Worm (Caenorhabditis elegans) whole organism, L2 larva: ENCODE data around the gene F12F6.1.

Experiments
- C34F6.9 ChIP-seq: fragments of 150-350 bp; optimal IDR thresholded peaks from 2 replicates; lab custom pipeline; 2014; ENCODE audit warnings: missing biosample characterization, missing genetic modification characterization
- F13H6.1 ChIP-seq: sonication (generic microtip); optimal IDR thresholded peaks from 2 replicates; lab custom pipeline; 2016; ENCODE audit warnings: missing genetic modification characterization, missing compliant biosample characterization
- Y55F3AM.14 ChIP-seq: fragments of 200-800 bp; sonication (Bioruptor generic); optimal IDR thresholded peaks from 2 replicates; lab custom pipeline; 2018; ENCODE audit warnings: mild to moderate bottlenecking, missing genetic modification characterization, missing compliant biosample characterization
- alr-1 ChIP-seq: fragments of 150-350 bp; optimal IDR thresholded peaks from 2 replicates; lab custom pipeline; 2014; ENCODE audit warnings: missing biosample characterization, missing genetic modification characterization
- aly-2 ChIP-seq: fragments of 150-350 bp; optimal IDR thresholded peaks from 2 replicates; lab custom pipeline; 2014; ENCODE audit warnings: missing biosample characterization, missing genetic modification characterization
- blmp-1 ChIP-seq: sonication (generic microtip); optimal IDR thresholded peaks from 2 replicates; lab custom pipeline; 2017; ENCODE audit warnings: missing genetic modification characterization, mild to moderate bottlenecking, missing compliant biosample characterization, antibody characterized with exemption, moderate library complexity; ENCODE audit not compliant: insufficient read depth
- ceh-16 ChIP-seq: fragments of 150-350 bp; optimal IDR thresholded peaks from 2 replicates; lab custom pipeline; 2014; ENCODE audit warnings: missing biosample characterization, missing genetic modification characterization
- crh-2 ChIP-seq: sonication (generic microtip); optimal IDR thresholded peaks from 2 replicates; lab custom pipeline; 2017; ENCODE audit warnings: missing biosample characterization, missing genetic modification characterization
- egl-27 ChIP-seq: sonication (generic microtip); optimal IDR thresholded peaks from 3 replicates; lab custom pipeline; 2017; ENCODE audit warnings: missing biosample characterization, missing genetic modification reagents, missing genetic modification characterization
- elt-1 ChIP-seq: fragments of 150-350 bp; optimal IDR thresholded peaks from 2 replicates; lab custom pipeline; 2014; ENCODE audit warnings: missing biosample characterization, missing genetic modification characterization
- elt-3 ChIP-seq: sonication (generic microtip); optimal IDR thresholded peaks from 2 replicates; lab custom pipeline; 2017; ENCODE audit warnings: missing biosample characterization, missing genetic modification characterization
- fos-1 ChIP-seq: fragments of 150-350 bp; optimal IDR thresholded peaks from 2 replicates; lab custom pipeline; 2014; ENCODE audit warnings: missing biosample characterization, missing genetic modification characterization
- gmeb-1 ChIP-seq: fragments of 150-350 bp; optimal IDR thresholded peaks from 2 replicates; lab custom pipeline; 2014; ENCODE audit warnings: missing biosample characterization, missing genetic modification characterization
- lin-11 ChIP-seq: fragments of 150-350 bp; sonication (generic microtip); optimal IDR thresholded peaks from 2 replicates; lab custom pipeline; 2014; ENCODE audit warnings: missing biosample characterization, missing genetic modification characterization, inconsistent platforms, mixed read lengths
- lin-13 ChIP-seq: fragments of 150-350 bp; optimal IDR thresholded peaks from 2 replicates; lab custom pipeline; 2014; ENCODE audit warnings: missing biosample characterization, missing genetic modification reagents, missing genetic modification characterization
- lin-39 ChIP-seq: fragments of 150-350 bp; optimal IDR thresholded peaks from 2 replicates; lab custom pipeline; 2014; ENCODE audit warnings: missing biosample characterization, missing genetic modification reagents, missing genetic modification characterization
- lsy-2 ChIP-seq, 2 experiments: fragments of 150-350 bp in 1 of 2; sonication (generic microtip) in 1 of 2; optimal IDR thresholded peaks; 2 replicates each; lab custom pipeline; 2014 to 2017; ENCODE audit warnings: missing biosample characterization in 2 of 2, missing genetic modification characterization in 2 of 2
- mab-5 ChIP-seq: fragments of 150-350 bp; optimal IDR thresholded peaks from 2 replicates; lab custom pipeline; 2014; ENCODE audit warnings: missing biosample characterization, missing genetic modification characterization
- mbf-1 ChIP-seq: sonication (generic microtip); optimal IDR thresholded peaks from 2 replicates; lab custom pipeline; 2017; ENCODE audit warnings: missing biosample characterization, missing genetic modification characterization
- mdl-1 ChIP-seq, 2 experiments: fragments of 150-350 bp in 1 of 2; sonication (generic microtip) in 1 of 2; optimal IDR thresholded peaks; 2 replicates each; lab custom pipeline; 2017; ENCODE audit warnings: missing biosample characterization in 2 of 2, missing genetic modification characterization in 2 of 2
- nhr-10 ChIP-seq: sonication (generic microtip); optimal IDR thresholded peaks from 2 replicates; lab custom pipeline; 2017; ENCODE audit warnings: missing biosample characterization, missing genetic modification characterization
- nhr-11 ChIP-seq: fragments of 150-350 bp; optimal IDR thresholded peaks from 2 replicates; lab custom pipeline; 2014; ENCODE audit warnings: missing biosample characterization, missing genetic modification characterization
- nhr-12 ChIP-seq: fragments of 150-350 bp; optimal IDR thresholded peaks from 2 replicates; lab custom pipeline; 2014; ENCODE audit warnings: missing biosample characterization, missing genetic modification characterization
- nhr-129 ChIP-seq: fragments of 150-350 bp; optimal IDR thresholded peaks from 2 replicates; lab custom pipeline; 2014; ENCODE audit warnings: missing biosample characterization, missing genetic modification characterization
- nhr-25 ChIP-seq: fragments of 150-350 bp; sonication (generic microtip); optimal IDR thresholded peaks from 3 replicates; lab custom pipeline; 2014; ENCODE audit warnings: missing biosample characterization, missing genetic modification characterization
- nhr-6 ChIP-seq: fragments of 150-350 bp; optimal IDR thresholded peaks from 2 replicates; lab custom pipeline; 2014; ENCODE audit warnings: missing biosample characterization, missing genetic modification characterization
- peb-1 ChIP-seq: fragments of 150-350 bp; optimal IDR thresholded peaks from 2 replicates; lab custom pipeline; 2014; ENCODE audit warnings: missing biosample characterization, missing genetic modification characterization
- skn-1 ChIP-seq: sonication (generic microtip); optimal IDR thresholded peaks from 2 replicates; lab custom pipeline; 2017; ENCODE audit warnings: missing biosample characterization, missing genetic modification characterization
- sma-3 ChIP-seq: sonication (generic microtip); optimal IDR thresholded peaks from 2 replicates; lab custom pipeline; 2016; ENCODE audit warnings: missing genetic modification reagents, missing genetic modification characterization, missing compliant biosample characterization
- sma-9 ChIP-seq, 2 experiments: fragments of 150-350 bp in 1 of 2; sonication (generic microtip) in 1 of 2; optimal IDR thresholded peaks; 2 replicates each; lab custom pipeline; 2014 to 2016; ENCODE audit warnings: missing genetic modification characterization in 2 of 2, mild to moderate bottlenecking in 1 of 2, missing biosample characterization in 1 of 2, missing compliant biosample characterization in 1 of 2, missing genetic modification reagents in 1 of 2, moderate library complexity in 1 of 2
- snpc-4 ChIP-seq: fragments of 150-350 bp; optimal IDR thresholded peaks from 2 replicates; lab custom pipeline; 2014; ENCODE audit warnings: missing biosample characterization, missing genetic modification characterization
- unc-39 ChIP-seq: fragments of 150-350 bp; optimal IDR thresholded peaks from 2 replicates; lab custom pipeline; 2014; ENCODE audit warnings: missing biosample characterization, missing genetic modification characterization
- unc-55 ChIP-seq: fragments of 150-350 bp; sonication (generic microtip); optimal IDR thresholded peaks from 3 replicates; lab custom pipeline; 2014; ENCODE audit warnings: missing biosample characterization, missing genetic modification reagents, missing genetic modification characterization
- unc-62 ChIP-seq: fragments of 150-350 bp; optimal IDR thresholded peaks from 2 replicates; lab custom pipeline; 2014; ENCODE audit warnings: missing biosample characterization, missing genetic modification reagents, missing genetic modification characterization
- zag-1 ChIP-seq: fragments of 150-350 bp; optimal IDR thresholded peaks from 2 replicates; lab custom pipeline; 2014; ENCODE audit warnings: missing biosample characterization, missing genetic modification characterization
- ztf-1 ChIP-seq: fragments of 200-800 bp; sonication (Bioruptor generic); conservative IDR thresholded peaks from 2 replicates; pipeline ENCODE4 v1.3.6; 2022; ENCODE audit warnings: missing genetic modification characterization, missing compliant biosample characterization
- ztf-4 ChIP-seq: fragments of 150-350 bp; optimal IDR thresholded peaks from 2 replicates; lab custom pipeline; 2014; ENCODE audit warnings: missing biosample characterization, missing genetic modification characterization

Gene F12F6.1

ce11 chrIV:11625482-11625881 lies 41.7 kb downstream of the F12F6.1 start, which contains the start of gene lys-5:
TSS of gene lys-5 (minus strand) at chrIV:11625582.
- no peak for TF ChIP-seq ztf-4 (tag; lab: Kevin White, UChicago)
- TF ChIP-seq mdl-1 (tag; optimal IDR thresholded peaks at IDR 0.05; lab: Kevin White, UChicago): no peak
- no peak for TF ChIP-seq nhr-11 (tag; lab: Kevin White, UChicago)
- no peak for TF ChIP-seq snpc-4 (tag; lab: Kevin White, UChicago)
- no peak for TF ChIP-seq aly-2
- no peak for TF ChIP-seq unc-39 (tag; lab: Kevin White, UChicago)
- no peak for TF ChIP-seq Y55F3AM.14 (GFP tag; lab: Kevin White, UChicago)

- TF ChIP-seq peb-1 (tag; lab: Kevin White, UChicago): no peak
- no peak for TF ChIP-seq nhr-25 (tag; lab: Kevin White, UChicago)
- TF ChIP-seq Y55F3AM.14 (GFP tag; lab: Kevin White, UChicago): no peak
- TF ChIP-seq nhr-6 (tag; lab: Kevin White, UChicago): no peak
- TF ChIP-seq lin-11 (tag; lab: Kevin White, UChicago): no peak
- TF ChIP-seq nhr-129 (tag; lab: Kevin White, UChicago): no peak
- no peak for TF ChIP-seq snpc-4 (tag; lab: Kevin White, UChicago)
- no peak for TF ChIP-seq unc-39 (tag; lab: Kevin White, UChicago)
- no peak for TF ChIP-seq elt-3 (tag; lab: Kevin White, UChicago)
- no peak for TF ChIP-seq egl-27 (tag; lab: Kevin White, UChicago)
- no peak for TF ChIP-seq lsy-2 (tag; optimal IDR thresholded peaks at IDR 0.05; lab: Kevin White, UChicago)
- no peak for TF ChIP-seq ceh-16 (tag; lab: Kevin White, UChicago)
- TF ChIP-seq nhr-11 (tag; lab: Kevin White, UChicago): no peak
Measured at ce11 chrIV:11627847-11628246, 44.1 kb downstream of the F12F6.1 start, which contains the start of gene lys-6. TSS of gene lys-6 (minus strand) at chrIV:11627947.

- TF ChIP-seq ztf-1 (GFP tag; lab: Robert Waterston, UW) (no peak), ztf-4 (tag; lab: Kevin White, UChicago) (no peak), nhr-10 (no peak), nhr-12 (tag; lab: Kevin White, UChicago) (no peak), nhr-129 (tag; lab: Kevin White, UChicago) (no peak), blmp-1 (tag; lab: Kevin White, UChicago) (no peak), lin-39 (tag; lab: Kevin White, UChicago) (no peak), crh-2 (tag; lab: Kevin White, UChicago) (no peak), alr-1 (tag; lab: Kevin White, UChicago) (no peak), elt-1 (tag; lab: Kevin White, UChicago) (no peak), unc-39 (tag; lab: Kevin White, UChicago) (no peak), lin-13 (no peak), Y55F3AM.14 (GFP tag; lab: Kevin White, UChicago) (no peak), aly-2 (no peak)
Measured at ce11 chrIV:11631750-11632149, 48.0 kb downstream of the F12F6.1 start, which contains the start of gene F58B3.4. TSS of gene F58B3.4 (minus strand) at chrIV:11631850.

- TF ChIP-seq nhr-25 (tag; lab: Kevin White, UChicago): peak; percentile 49
- peak; percentile 61 for TF ChIP-seq sma-9 (GFP tag; optimal IDR thresholded peaks at IDR 0.05; lab: Kevin White, UChicago)
- no peak for TF ChIP-seq sma-9 (tag; optimal IDR thresholded peaks at IDR 0.05; lab: Kevin White, UChicago)
- TF ChIP-seq zag-1 (tag; lab: Kevin White, UChicago): peak; percentile 10
- TF ChIP-seq lin-39 (tag; lab: Kevin White, UChicago): no peak
- TF ChIP-seq lsy-2 (tag; optimal IDR thresholded peaks at IDR 0.05; lab: Kevin White, UChicago): peak; percentile 51 to 86
- peak; percentile 84 for TF ChIP-seq sma-3 (GFP tag; lab: Kevin White, UChicago)
- TF ChIP-seq unc-62 (GFP tag; lab: Kevin White, UChicago): no peak
- TF ChIP-seq snpc-4 (tag; lab: Kevin White, UChicago): no peak
- peak; percentile 48 for TF ChIP-seq gmeb-1 (tag; lab: Kevin White, UChicago)
- TF ChIP-seq mab-5: no peak
- peak; percentile 56 for TF ChIP-seq F13H6.1 (tag; lab: Kevin White, UChicago)
- no peak for TF ChIP-seq peb-1 (tag; lab: Kevin White, UChicago)
- peak; percentile 53 for TF ChIP-seq lin-13
- TF ChIP-seq C34F6.9 (tag; lab: Kevin White, UChicago): peak; percentile 93
- TF ChIP-seq skn-1 (tag; lab: Kevin White, UChicago): peak; percentile 50
- no peak for TF ChIP-seq Y55F3AM.14 (GFP tag; lab: Kevin White, UChicago)
- peak; percentile 17 for TF ChIP-seq fos-1 (tag; lab: Kevin White, UChicago)
- TF ChIP-seq blmp-1 (tag; lab: Kevin White, UChicago): no peak
- TF ChIP-seq crh-2 (tag; lab: Kevin White, UChicago): peak; percentile 71
- peak; percentile 80 for TF ChIP-seq nhr-129 (tag; lab: Kevin White, UChicago)
- no peak for TF ChIP-seq mbf-1 (tag; lab: Kevin White, UChicago)
- TF ChIP-seq unc-55 (GFP tag; lab: Kevin White, UChicago): peak; percentile 80
Measured at ce11 chrIV:11635437-11636408, 52.0 kb downstream of the F12F6.1 start, which contains the start of gene mars-1. TSS of gene mars-1 (minus strand) at chrIV:11635487.
